1 fruit fly cellular context compared by ENCODE assay signal in the genomic region with DNA sequence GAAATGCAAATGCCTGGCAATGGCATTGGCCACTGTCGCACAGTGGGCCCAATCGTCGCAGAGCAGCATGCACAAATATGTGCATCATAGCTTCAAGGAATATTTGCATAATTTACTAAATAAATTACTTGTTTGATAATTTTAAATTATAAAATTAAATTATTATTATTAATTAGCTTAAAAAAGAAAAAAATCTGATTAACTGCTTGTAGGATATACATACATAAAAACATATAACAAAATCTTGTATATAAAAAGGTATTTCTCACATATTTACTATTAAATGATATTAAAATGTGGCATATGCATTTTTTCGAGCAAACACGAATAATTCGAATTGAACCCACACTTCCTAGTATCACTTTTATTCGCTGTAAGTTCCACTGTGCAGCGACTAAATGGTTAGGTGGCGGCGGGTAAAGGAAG.
A peak's percentile ranks its signal among the peaks of the same experiment; 100 is the strongest.
TF ChIP-seq lines count a peak whose summit lies in the region.

No protein-coding gene starts in this region.

TF ChIP-seq in whole organism, embryonic, 481 proteins besides CTCF, POLR2A, EP300 and RAD21 (continued from another document):
- no peak for TF ChIP-seq maf-S (GFP tag; optimal IDR thresholded peaks at IDR 0.05; lab: Kevin White, UChicago)
- TF ChIP-seq shn (GFP tag; optimal IDR thresholded peaks at IDR 0.05; lab: Kevin White, UChicago) = no peak
- TF ChIP-seq CG11456 (GFP tag; IDR thresholded peaks at IDR 0.05; lab: Robert Waterston, UW) = no peak
- TF ChIP-seq CG10462 (GFP tag; optimal IDR thresholded peaks at IDR 0.05; lab: Kevin White, UChicago) = no peak
- TF ChIP-seq gro (GFP tag; optimal IDR thresholded peaks at IDR 0.05; lab: Kevin White, UChicago) = no peak
- TF ChIP-seq mam (GFP tag; optimal IDR thresholded peaks at IDR 0.05; lab: Kevin White, UChicago) = no peak
- TF ChIP-seq CG1602 (GFP tag; optimal IDR thresholded peaks at IDR 0.05; lab: Kevin White, UChicago) = peak; percentile 18
- no peak for TF ChIP-seq Pdp1 (GFP tag; optimal IDR thresholded peaks at IDR 0.05; lab: Kevin White, UChicago)
